Worm (Caenorhabditis elegans): ENCODE measurements around the gene Y41D4B.24.

The Y41D4B.24 gene

DNA sequence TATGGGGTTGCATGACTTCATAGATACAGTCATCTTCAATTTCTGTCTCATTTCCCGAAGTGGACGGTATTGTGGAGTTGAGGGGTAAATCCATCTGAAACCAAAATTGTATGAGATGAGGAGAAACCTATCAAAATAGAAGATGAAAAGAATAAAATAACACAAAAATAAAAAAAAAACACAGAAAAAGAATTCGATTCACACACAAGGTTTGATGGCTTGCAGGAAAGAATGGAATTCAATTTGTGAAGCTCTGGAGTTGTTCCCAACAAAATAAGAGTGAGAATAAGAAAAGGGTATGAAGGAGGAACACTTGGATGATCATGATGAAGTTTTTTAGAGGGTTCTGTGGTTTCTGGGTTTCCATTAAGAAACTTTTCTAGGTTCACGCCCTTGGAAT, at the start of gene Y41D4B.24:
TSS of gene Y41D4B.24 (minus strand) at position 101 of the 400 bp plus-strand sequence.
- TF ChIP-seq hmbx-1 (tag; optimal IDR thresholded peaks at IDR 0.05) (no peak), ets-7 (tag; optimal IDR thresholded peaks at IDR 0.05) (no peak), pes-1 (GFP tag; IDR thresholded peaks at IDR 0.05) (no peak), ama-1 (optimal IDR thresholded peaks at IDR 0.05) (no peak), ceh-36 (tag; optimal IDR thresholded peaks at IDR 0.05) (no peak), ceh-13 (GFP tag; optimal IDR thresholded peaks at IDR 0.05) (no peak), B0310.2 (tag; optimal IDR thresholded peaks at IDR 0.05) (no peak), tbx-11 (GFP tag; IDR thresholded peaks at IDR 0.05) (no peak), hmg-4 (GFP tag; optimal IDR thresholded peaks at IDR 0.05) (no peak), F13C5.2 (tag; optimal IDR thresholded peaks at IDR 0.05) (no peak), flt-1 (GFP tag; IDR thresholded peaks at IDR 0.05) (no peak), hnd-1 (tag; optimal IDR thresholded peaks at IDR 0.05) (no peak), sea-1 (GFP tag; conservative IDR thresholded peaks at IDR 0.05) (no peak), scrt-1 (GFP tag; IDR thresholded peaks at IDR 0.05) (no peak), tbx-37 (GFP tag; conservative IDR thresholded peaks at IDR 0.05) (no peak), tra-4 (tag; optimal IDR thresholded peaks at IDR 0.05) (no peak), aly-1 (tag; optimal IDR thresholded peaks at IDR 0.05) (no peak)

DNA sequence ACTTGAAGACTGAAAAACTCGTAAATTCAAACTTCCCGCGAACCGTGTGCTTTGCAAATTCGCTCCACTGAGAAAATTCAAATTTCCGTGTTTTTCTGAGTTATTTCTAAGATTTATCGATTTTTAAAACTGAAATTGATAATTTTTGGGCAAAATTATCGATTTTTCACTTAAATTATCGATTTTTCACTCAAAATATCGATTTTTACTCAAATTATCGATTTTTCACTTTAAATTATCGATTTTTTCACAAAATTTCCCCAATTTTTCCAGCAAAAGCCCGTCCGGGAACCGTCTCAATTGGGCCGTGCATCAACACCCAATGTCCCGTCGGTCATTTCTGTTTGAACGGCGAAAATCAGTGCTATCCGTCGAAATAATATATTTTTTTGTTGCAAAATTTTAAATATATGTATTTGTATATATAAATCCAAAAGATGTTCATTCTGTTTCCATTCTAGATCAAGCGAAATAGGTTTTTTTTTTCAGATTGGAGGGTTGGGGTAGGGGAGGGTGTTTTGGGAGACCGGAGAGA, 45.6 kb upstream of the Y41D4B.24 start:
- no peak for TF ChIP-seq F13C5.2 (tag; optimal IDR thresholded peaks at IDR 0.05)
- TF ChIP-seq flt-1 (GFP tag; IDR thresholded peaks at IDR 0.05), result no peak
- no peak for TF ChIP-seq sea-1 (GFP tag; conservative IDR thresholded peaks at IDR 0.05)
- TF ChIP-seq hnd-1 (tag; optimal IDR thresholded peaks at IDR 0.05), result no peak
- no peak for TF ChIP-seq tbx-11 (GFP tag; IDR thresholded peaks at IDR 0.05)
- no peak for TF ChIP-seq ets-7 (tag; optimal IDR thresholded peaks at IDR 0.05)
- no peak for TF ChIP-seq ceh-13 (GFP tag; optimal IDR thresholded peaks at IDR 0.05)
- TF ChIP-seq scrt-1 (GFP tag; IDR thresholded peaks at IDR 0.05), result no peak
- no peak for TF ChIP-seq tbx-37 (GFP tag; conservative IDR thresholded peaks at IDR 0.05)
- TF ChIP-seq tra-4 (tag; optimal IDR thresholded peaks at IDR 0.05), result no peak
- TF ChIP-seq ceh-36 (tag; optimal IDR thresholded peaks at IDR 0.05), result no peak
- no peak for TF ChIP-seq aly-1 (tag; optimal IDR thresholded peaks at IDR 0.05)
- no peak for TF ChIP-seq hmg-4 (GFP tag; optimal IDR thresholded peaks at IDR 0.05)
- TF ChIP-seq hmbx-1 (tag; optimal IDR thresholded peaks at IDR 0.05), result no peak
- TF ChIP-seq B0310.2 (tag; optimal IDR thresholded peaks at IDR 0.05), result no peak
- TF ChIP-seq pes-1 (GFP tag; IDR thresholded peaks at IDR 0.05), result no peak
- no peak for TF ChIP-seq ama-1 (optimal IDR thresholded peaks at IDR 0.05)

DNA sequence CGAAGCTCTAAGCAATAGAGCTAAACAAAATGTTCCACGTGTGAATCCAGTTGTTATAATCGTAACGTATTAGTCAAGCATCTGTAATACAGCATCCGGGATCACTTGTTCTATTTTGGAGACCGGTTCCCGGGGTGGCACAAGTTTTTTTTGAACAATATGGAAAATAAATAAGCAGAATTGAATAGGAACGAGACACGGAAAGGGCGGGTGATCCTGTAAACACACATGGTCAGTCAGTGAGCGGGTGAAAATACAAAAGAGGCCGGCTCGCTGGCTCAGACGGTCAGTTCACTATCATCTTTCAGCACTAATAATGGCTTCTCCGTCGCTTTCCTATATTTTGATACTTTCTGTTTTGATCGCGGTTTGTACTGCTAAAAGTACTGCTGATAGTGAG, 43.9 kb upstream of the Y41D4B.24 start, which contains the start of gene K08D12.8:
TSS of gene K08D12.8 (plus strand) at position 301 of the 400 bp plus-strand sequence.
- no peak for TF ChIP-seq hnd-1 (tag; optimal IDR thresholded peaks at IDR 0.05)
- TF ChIP-seq F13C5.2 (tag; optimal IDR thresholded peaks at IDR 0.05), result no peak
- no peak for TF ChIP-seq ets-7 (tag; optimal IDR thresholded peaks at IDR 0.05)
- TF ChIP-seq hmbx-1 (tag; optimal IDR thresholded peaks at IDR 0.05), result no peak
- TF ChIP-seq B0310.2 (tag; optimal IDR thresholded peaks at IDR 0.05), result no peak
- no peak for TF ChIP-seq pes-1 (GFP tag; IDR thresholded peaks at IDR 0.05)
- no peak for TF ChIP-seq ceh-13 (GFP tag; optimal IDR thresholded peaks at IDR 0.05)

DNA sequence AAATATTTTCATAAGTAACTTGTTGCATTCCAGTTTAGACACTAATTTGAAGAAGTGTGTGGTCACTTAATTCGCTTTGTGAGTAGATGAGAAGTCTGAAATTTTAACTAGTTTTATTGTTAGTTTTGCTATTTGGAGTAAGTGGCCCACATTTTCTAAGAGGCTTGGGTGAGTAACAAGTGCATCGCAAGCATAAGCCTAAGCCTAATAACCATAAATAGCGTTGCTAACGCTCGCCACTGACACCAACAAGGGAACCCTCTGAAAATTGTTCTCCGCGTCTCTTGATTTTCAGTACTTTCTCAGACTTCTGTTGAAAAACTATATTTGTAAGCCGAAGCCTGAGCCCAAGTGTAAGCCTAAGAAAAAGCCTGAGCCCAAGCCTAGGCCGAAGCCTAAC, 42.3 kb upstream of the Y41D4B.24 start, which contains the start of gene epic-3:
TSS of gene epic-3 (minus strand) at position 101 of the 400 bp plus-strand sequence.
- TF ChIP-seq ets-7 (tag; optimal IDR thresholded peaks at IDR 0.05) (no peak), flt-1 (GFP tag; IDR thresholded peaks at IDR 0.05) (no peak), hmbx-1 (tag; optimal IDR thresholded peaks at IDR 0.05) (no peak), ama-1 (optimal IDR thresholded peaks at IDR 0.05) (no peak), aly-1 (tag; optimal IDR thresholded peaks at IDR 0.05) (no peak), pes-1 (GFP tag; IDR thresholded peaks at IDR 0.05) (no peak), hmg-4 (GFP tag; optimal IDR thresholded peaks at IDR 0.05) (no peak)

ce11 chrIV:1722953-1723352, 41.0 kb upstream of the Y41D4B.24 start:
- no peak for TF ChIP-seq flt-1 (GFP tag; IDR thresholded peaks at IDR 0.05)
- no peak for TF ChIP-seq ceh-36 (tag; optimal IDR thresholded peaks at IDR 0.05)
- no peak for TF ChIP-seq hnd-1 (tag; optimal IDR thresholded peaks at IDR 0.05)
- no peak for TF ChIP-seq F13C5.2 (tag; optimal IDR thresholded peaks at IDR 0.05)
- no peak for TF ChIP-seq aly-1 (tag; optimal IDR thresholded peaks at IDR 0.05)
- no peak for TF ChIP-seq sea-1 (GFP tag; conservative IDR thresholded peaks at IDR 0.05)
- TF ChIP-seq tbx-37 (GFP tag; conservative IDR thresholded peaks at IDR 0.05), result no peak
- TF ChIP-seq ceh-13 (GFP tag; optimal IDR thresholded peaks at IDR 0.05), result no peak
- TF ChIP-seq hmbx-1 (tag; optimal IDR thresholded peaks at IDR 0.05), result no peak
- TF ChIP-seq ama-1 (optimal IDR thresholded peaks at IDR 0.05), result no peak
- TF ChIP-seq scrt-1 (GFP tag; IDR thresholded peaks at IDR 0.05), result no peak
- no peak for TF ChIP-seq B0310.2 (tag; optimal IDR thresholded peaks at IDR 0.05)
- no peak for TF ChIP-seq hmg-4 (GFP tag; optimal IDR thresholded peaks at IDR 0.05)
- TF ChIP-seq pes-1 (GFP tag; IDR thresholded peaks at IDR 0.05), result no peak
- no peak for TF ChIP-seq tbx-11 (GFP tag; IDR thresholded peaks at IDR 0.05)
- no peak for TF ChIP-seq ets-7 (tag; optimal IDR thresholded peaks at IDR 0.05)

DNA sequence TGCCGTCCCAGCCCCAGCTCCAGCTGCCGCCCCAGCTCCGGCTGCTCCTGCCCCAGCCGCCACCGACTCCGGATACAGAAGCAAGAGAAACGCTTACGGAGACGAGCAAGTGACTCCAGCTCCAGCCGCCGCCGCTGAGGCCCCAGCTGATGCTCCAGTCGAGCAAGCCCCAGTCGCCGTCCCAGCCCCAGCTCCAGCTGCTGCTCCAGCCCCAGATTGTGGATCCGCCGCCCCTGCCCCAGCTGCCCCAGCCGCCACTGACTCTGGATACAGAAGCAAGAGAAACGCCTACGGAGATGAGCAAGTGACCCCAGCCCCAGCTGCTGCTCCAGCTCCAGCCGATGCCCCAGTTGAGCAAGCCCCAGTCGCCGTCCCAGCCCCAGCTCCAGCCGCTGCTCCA, 40.5 kb upstream of the Y41D4B.24 start:
- TF ChIP-seq pes-1 (GFP tag; IDR thresholded peaks at IDR 0.05), result peak; percentile 48; the same call in 1 of the 2 replicates

ce11 chrIV:1721610-1722009, 39.6 kb upstream of the Y41D4B.24 start:
- TF ChIP-seq tra-4 (tag; optimal IDR thresholded peaks at IDR 0.05) (no peak), sea-1 (GFP tag; conservative IDR thresholded peaks at IDR 0.05) (no peak), pes-1 (GFP tag; IDR thresholded peaks at IDR 0.05) (no peak), ama-1 (optimal IDR thresholded peaks at IDR 0.05) (no peak), flt-1 (GFP tag; IDR thresholded peaks at IDR 0.05) (peak; percentile 43; the same call in 1 of the 2 replicates), B0310.2 (tag; optimal IDR thresholded peaks at IDR 0.05) (no peak)

DNA sequence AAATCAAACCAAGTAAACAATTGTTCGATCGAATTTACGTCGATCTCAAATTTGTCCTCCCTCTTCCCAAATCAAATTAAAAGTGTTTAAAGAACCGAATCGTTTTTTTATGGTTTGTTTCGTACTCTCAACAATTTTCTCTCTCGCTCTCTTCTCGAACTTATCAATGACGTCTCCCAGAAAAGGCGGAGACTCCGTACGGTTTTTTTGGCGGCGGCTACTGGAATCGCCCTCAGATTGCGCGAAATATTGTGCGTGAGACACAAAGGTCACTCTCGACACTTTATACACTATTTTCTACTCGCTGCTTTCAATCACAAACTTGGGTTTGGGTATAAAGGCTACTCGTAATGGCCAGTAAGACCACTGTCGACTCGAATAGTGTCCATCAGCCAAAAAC, 38.5 kb upstream of the Y41D4B.24 start, which contains the start of gene epic-2:
TSS of gene epic-2 (plus strand) at position 317 of the 400 bp plus-strand sequence.
- no peak for TF ChIP-seq ceh-13 (GFP tag; optimal IDR thresholded peaks at IDR 0.05)
- no peak for TF ChIP-seq hmbx-1 (tag; optimal IDR thresholded peaks at IDR 0.05)
- TF ChIP-seq pes-1 (GFP tag; IDR thresholded peaks at IDR 0.05), result no peak
- TF ChIP-seq hnd-1 (tag; optimal IDR thresholded peaks at IDR 0.05), result no peak
- TF ChIP-seq aly-1 (tag; optimal IDR thresholded peaks at IDR 0.05), result no peak
- TF ChIP-seq F13C5.2 (tag; optimal IDR thresholded peaks at IDR 0.05), result no peak
- TF ChIP-seq ets-7 (tag; optimal IDR thresholded peaks at IDR 0.05), result no peak
- no peak for TF ChIP-seq tbx-37 (GFP tag; conservative IDR thresholded peaks at IDR 0.05)
- no peak for TF ChIP-seq tra-4 (tag; optimal IDR thresholded peaks at IDR 0.05)
- no peak for TF ChIP-seq hmg-4 (GFP tag; optimal IDR thresholded peaks at IDR 0.05)
- TF ChIP-seq sea-1 (GFP tag; conservative IDR thresholded peaks at IDR 0.05), result no peak
- no peak for TF ChIP-seq flt-1 (GFP tag; IDR thresholded peaks at IDR 0.05)
- no peak for TF ChIP-seq ceh-36 (tag; optimal IDR thresholded peaks at IDR 0.05)
- no peak for TF ChIP-seq B0310.2 (tag; optimal IDR thresholded peaks at IDR 0.05)
- no peak for TF ChIP-seq tbx-11 (GFP tag; IDR thresholded peaks at IDR 0.05)

Measured in whole organism, early embryonic.